Worm (Caenorhabditis elegans) whole organism, L1 larva: ENCODE measurements around the gene K07F5.15.

Experiments used
- ama-1 ChIP-seq: fragments of 150-350 bp; optimal IDR thresholded peaks from 2 replicates; lab custom pipeline; 2014
- fkh-8 ChIP-seq: sonication (generic microtip); optimal IDR thresholded peaks from 2 replicates; lab custom pipeline; 2016; ENCODE audit warnings: mild to moderate bottlenecking, missing genetic modification characterization, missing compliant biosample characterization
- jun-1 ChIP-seq: fragments of 150-350 bp; optimal IDR thresholded peaks from 2 replicates; lab custom pipeline; 2014; ENCODE audit warnings: missing biosample characterization, missing genetic modification reagents, missing genetic modification characterization
- nhr-47 ChIP-seq: sonication (generic microtip); optimal IDR thresholded peaks from 2 replicates; lab custom pipeline; 2016; ENCODE audit warnings: mild to moderate bottlenecking, missing genetic modification characterization, moderate library complexity, missing compliant biosample characterization
- nhr-77 ChIP-seq: fragments of 150-350 bp; optimal IDR thresholded peaks from 2 replicates; lab custom pipeline; 2014; ENCODE audit warnings: missing biosample characterization, missing genetic modification characterization
- zag-1 ChIP-seq: fragments of 150-350 bp; optimal IDR thresholded peaks from 2 replicates; lab custom pipeline; 2014; ENCODE audit warnings: missing biosample characterization, missing genetic modification characterization

DNA sequence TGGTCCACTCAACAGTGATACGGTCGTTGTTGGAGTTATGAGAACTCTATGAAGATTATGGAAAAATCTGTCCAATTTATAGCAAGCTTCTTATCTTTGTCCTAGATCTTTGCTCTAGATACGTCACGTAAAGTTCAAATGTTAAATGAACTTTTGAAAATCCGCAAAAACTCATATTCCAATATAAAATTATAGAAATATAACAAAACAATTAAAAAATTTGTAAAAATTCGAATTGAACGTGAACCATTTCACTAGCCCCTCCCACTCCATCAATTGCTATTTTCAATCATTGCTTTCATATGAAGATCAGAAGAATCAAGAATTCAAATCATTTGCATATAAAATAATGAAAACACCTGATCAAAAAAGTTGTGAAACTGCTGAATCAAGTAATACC lies 32.3 kb upstream of the K07F5.15 start, which contains the start of gene kin-21:
- TF ChIP-seq ama-1 (lab: Kevin White, UChicago) (no peak), fkh-8 (tag; lab: Kevin White, UChicago) (no peak), nhr-47 (no peak), jun-1 (tag; lab: Kevin White, UChicago) (no peak), zag-1 (tag; lab: Kevin White, UChicago) (no peak), nhr-77 (no peak)
